Fruit fly (Drosophila melanogaster) Kc167 (cell line): ENCODE results near the gene CG43851.

ENCODE experiments used
- Myc ChIP-seq: fragments of >200 bp; optimal IDR thresholded peaks from 2 replicates; lab custom pipeline; 2017; ENCODE audit warnings: missing external identifiers
- Sin3A ChIP-seq: fragments of >200 bp; optimal IDR thresholded peaks from 2 replicates; lab custom pipeline; 2018; ENCODE audit warnings: missing external identifiers
- h ChIP-seq: fragments of >200 bp; optimal IDR thresholded peaks from 3 replicates; lab custom pipeline; 2018; ENCODE audit warnings: missing external identifiers
- insv ChIP-seq: fragments of >200 bp; optimal IDR thresholded peaks from 3 replicates; lab custom pipeline; 2018; ENCODE audit warnings: missing external identifiers
- psq ChIP-seq: fragments of >200 bp; optimal IDR thresholded peaks from 2 replicates; lab custom pipeline; 2017; ENCODE audit warnings: missing external identifiers
- ttk ChIP-seq: sonication (Bioruptor generic); optimal IDR thresholded peaks from 2 replicates; lab custom pipeline; 2017; ENCODE audit warnings: missing external identifiers

The CG43851 gene

DNA sequence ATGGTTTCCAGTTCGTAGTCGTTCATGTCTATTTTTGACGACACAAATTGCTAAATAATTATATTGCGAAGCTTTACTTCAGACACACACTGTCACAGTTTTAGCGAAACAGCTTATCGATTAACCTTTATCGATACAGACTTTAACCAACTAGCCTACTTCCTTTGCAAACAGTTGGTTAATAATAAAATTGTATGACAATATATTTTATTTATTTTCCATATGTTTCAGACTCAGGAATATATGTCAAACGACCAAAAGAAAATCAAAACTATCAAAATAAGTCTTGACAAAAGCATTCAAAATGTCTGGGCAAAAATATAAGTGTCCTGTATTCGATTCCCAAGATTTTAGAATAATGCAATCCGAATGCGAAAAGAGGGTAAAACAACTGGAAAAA lies at the start of gene CG43851, which contains the start of gene CG9962:
Gene CG43851, plus strand, starts transcription at position 267 of the 400 bp plus-strand sequence.
Gene CG9962, minus strand, starts transcription at position 101 of the 400 bp plus-strand sequence.
- TF ChIP-seq ttk (lab: Kevin White, UChicago), result no peak
- TF ChIP-seq h (lab: Kevin White, UChicago), result no peak
- TF ChIP-seq Sin3A (lab: Kevin White, UChicago), result no peak
- no peak for TF ChIP-seq Myc (lab: Kevin White, UChicago)
- TF ChIP-seq insv (lab: Kevin White, UChicago), result no peak
- TF ChIP-seq psq, result no peak

- TF ChIP-seq Myc (lab: Kevin White, UChicago), result no peak
- TF ChIP-seq insv (lab: Kevin White, UChicago), result no peak
- no peak for TF ChIP-seq ttk (lab: Kevin White, UChicago)
- TF ChIP-seq psq, result no peak
- TF ChIP-seq Sin3A (lab: Kevin White, UChicago), result no peak
- no peak for TF ChIP-seq h (lab: Kevin White, UChicago)
These were observed 41.0 kb upstream of the CG43851 start for dm6 chr2L:2606725-2607124.

DNA sequence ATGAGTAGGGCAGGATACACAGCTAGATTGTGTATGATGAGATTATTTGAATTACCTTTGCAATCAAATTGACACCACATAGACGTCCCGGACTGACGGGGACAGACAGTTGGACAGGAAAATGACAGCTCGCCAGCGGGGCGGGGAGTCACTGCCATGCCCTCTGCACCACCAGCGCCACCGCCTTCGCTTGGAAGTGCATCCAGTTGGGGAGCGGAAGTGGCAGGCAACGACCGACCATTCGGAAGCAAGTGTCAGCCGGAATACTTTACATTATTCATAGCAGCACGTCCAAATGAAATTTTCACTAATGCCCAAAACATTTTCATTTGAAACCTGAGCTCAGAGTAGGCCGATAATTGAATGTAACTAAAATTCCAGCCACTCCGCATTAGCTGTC lies 38.0 kb upstream of the CG43851 start, which contains the start of gene CG15395:
Gene CG15395, plus strand, starts transcription at position 301 of the 400 bp plus-strand sequence.
- no peak for TF ChIP-seq psq
- TF ChIP-seq h (lab: Kevin White, UChicago), result no peak
- no peak for TF ChIP-seq ttk (lab: Kevin White, UChicago)
- no peak for TF ChIP-seq Myc (lab: Kevin White, UChicago)
- no peak for TF ChIP-seq insv (lab: Kevin White, UChicago)
- TF ChIP-seq Sin3A (lab: Kevin White, UChicago), result no peak

- TF ChIP-seq insv (lab: Kevin White, UChicago) (no peak), h (lab: Kevin White, UChicago) (no peak), Myc (lab: Kevin White, UChicago) (no peak), ttk (lab: Kevin White, UChicago) (no peak), psq (no peak), Sin3A (lab: Kevin White, UChicago) (no peak)
These were observed 27.8 kb upstream of the CG43851 start, which contains the start of gene CG43403 for dm6 chr2L:2619887-2620286. Gene CG43403, plus strand, starts transcription at chr2L:2620187.

- TF ChIP-seq h (lab: Kevin White, UChicago), result no peak
- TF ChIP-seq psq, result no peak
These were observed 23.7 kb upstream of the CG43851 start for dm6 chr2L:2623947-2624346.

dm6 chr2L:2627507-2627906 lies 20.2 kb upstream of the CG43851 start:
- TF ChIP-seq ttk (lab: Kevin White, UChicago), result no peak
- no peak for TF ChIP-seq insv (lab: Kevin White, UChicago)
- TF ChIP-seq Myc (lab: Kevin White, UChicago), result no peak
- TF ChIP-seq psq, result no peak
- no peak for TF ChIP-seq Sin3A (lab: Kevin White, UChicago)
- no peak for TF ChIP-seq h (lab: Kevin White, UChicago)

DNA sequence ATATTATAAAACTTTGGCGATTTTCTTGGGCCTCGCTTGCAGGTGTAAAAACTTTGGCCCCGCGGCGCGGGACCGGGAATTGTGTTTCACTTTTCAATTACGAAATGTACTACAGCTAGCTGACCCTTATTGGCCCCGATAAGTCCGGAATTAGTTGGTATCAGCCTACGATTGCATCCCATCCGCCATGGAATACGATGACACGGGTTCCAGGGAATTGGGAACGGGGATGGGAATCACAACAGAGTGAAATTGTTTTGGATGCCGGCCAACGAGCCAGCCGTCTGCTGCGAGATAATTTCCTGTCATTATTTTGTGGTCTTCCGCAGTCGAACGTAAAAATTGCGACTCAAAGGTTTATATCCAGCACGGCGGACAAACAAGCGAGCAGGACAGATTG lies 18.9 kb upstream of the CG43851 start:
- TF ChIP-seq Myc (lab: Kevin White, UChicago) (no peak), insv (lab: Kevin White, UChicago) (no peak), h (lab: Kevin White, UChicago) (no peak), Sin3A (lab: Kevin White, UChicago) (no peak), ttk (lab: Kevin White, UChicago) (no peak), psq (no peak)

- no peak for TF ChIP-seq insv (lab: Kevin White, UChicago)
- no peak for TF ChIP-seq h (lab: Kevin White, UChicago)
- no peak for TF ChIP-seq psq
- TF ChIP-seq Myc (lab: Kevin White, UChicago), result no peak
- TF ChIP-seq Sin3A (lab: Kevin White, UChicago), result no peak
- no peak for TF ChIP-seq ttk (lab: Kevin White, UChicago)
These were observed 11.2 kb upstream of the CG43851 start for dm6 chr2L:2636326-2637001.

DNA sequence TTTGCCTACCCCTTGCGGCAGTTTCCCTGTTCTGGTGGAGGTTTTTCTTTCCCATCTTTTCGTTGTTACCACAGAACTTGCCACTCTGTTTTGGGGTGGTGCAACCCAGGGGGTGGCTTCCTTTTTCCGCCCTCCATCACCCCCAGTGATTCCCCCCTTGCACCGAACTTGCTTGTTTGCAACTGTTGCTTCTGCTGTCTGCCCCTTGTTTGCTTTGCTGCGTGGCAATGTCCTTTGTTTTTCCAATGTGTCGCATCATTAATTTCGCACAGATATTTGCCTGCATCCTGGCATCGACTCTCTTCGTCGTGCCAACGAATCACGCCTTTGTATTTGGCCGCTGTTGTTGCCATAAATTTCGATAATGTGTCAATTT lies 10.7 kb upstream of the CG43851 start:
- TF ChIP-seq psq, result no peak
- TF ChIP-seq Sin3A (lab: Kevin White, UChicago), result no peak

dm6 chr2L:2652314-2652713 lies 4.6 kb downstream of the CG43851 start, which contains the start of gene CG33125:
Gene CG33125, minus strand, starts transcription at chr2L:2652414.
- TF ChIP-seq ttk (lab: Kevin White, UChicago) (no peak), Myc (lab: Kevin White, UChicago) (no peak), Sin3A (lab: Kevin White, UChicago) (no peak), h (lab: Kevin White, UChicago) (no peak), psq (no peak), insv (lab: Kevin White, UChicago) (no peak)

DNA sequence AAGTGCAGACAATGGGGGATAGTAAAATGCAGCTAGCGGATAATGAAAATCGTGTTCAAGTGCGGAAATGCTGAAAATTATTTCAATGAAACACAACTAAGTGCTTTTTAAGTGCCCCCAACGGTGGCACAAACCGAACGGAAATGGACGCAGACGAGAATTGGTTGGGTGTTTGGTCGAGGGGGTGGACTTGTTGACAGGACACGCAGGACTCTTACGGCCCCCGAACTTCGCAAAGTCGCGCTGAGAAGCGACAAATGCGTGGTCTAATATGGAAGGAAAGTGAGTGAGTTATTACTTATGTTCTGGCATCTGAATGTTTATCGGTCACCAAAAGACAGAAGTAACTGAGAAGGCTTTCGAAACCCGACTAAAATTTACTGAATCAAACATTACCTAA lies 5.1 kb downstream of the CG43851 start, which contains the start of gene Prosbeta4R1:
Gene Prosbeta4R1, plus strand, starts transcription at position 301 of the 400 bp plus-strand sequence.
- TF ChIP-seq insv (lab: Kevin White, UChicago), result no peak
- no peak for TF ChIP-seq h (lab: Kevin White, UChicago)
- no peak for TF ChIP-seq ttk (lab: Kevin White, UChicago)
- TF ChIP-seq Myc (lab: Kevin White, UChicago), result no peak
- TF ChIP-seq psq, result no peak
- TF ChIP-seq Sin3A (lab: Kevin White, UChicago), result no peak

- TF ChIP-seq Myc (lab: Kevin White, UChicago) (no peak), insv (lab: Kevin White, UChicago) (no peak), psq (no peak), ttk (lab: Kevin White, UChicago) (no peak), Sin3A (lab: Kevin White, UChicago) (no peak), h (lab: Kevin White, UChicago) (no peak)
These were observed 6.1 kb downstream of the CG43851 start, which contains the start of gene Or23a for dm6 chr2L:2653749-2654148. Gene Or23a, plus strand, starts transcription at chr2L:2654049.
